Worm (Caenorhabditis elegans): ENCODE results near the gene lgc-43.

Gene lgc-43

DNA sequence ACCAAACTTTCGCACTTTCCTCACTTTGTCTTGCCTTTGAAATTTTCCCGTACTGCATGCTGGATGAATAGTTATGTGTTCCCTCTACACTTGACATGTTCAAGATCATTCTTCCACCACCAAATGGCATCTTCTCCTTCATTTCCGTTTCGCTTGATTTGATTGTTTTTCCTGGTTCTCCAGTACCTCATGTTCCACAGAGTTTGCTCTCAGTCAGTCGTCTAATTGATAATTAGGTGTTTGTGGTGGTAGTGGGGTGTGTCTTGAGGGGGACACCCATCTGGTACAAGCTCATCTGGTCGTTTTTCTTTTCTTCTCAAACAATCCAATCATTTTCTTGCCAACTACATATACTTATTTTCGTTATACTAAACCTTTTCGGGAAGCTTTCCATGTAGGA, 7.4 kb upstream of the lgc-43 start:
- TF ChIP-seq dao-5 (tag; optimal IDR thresholded peaks at IDR 0.05): no peak
- no peak for TF ChIP-seq him-1 (tag; optimal IDR thresholded peaks at IDR 0.05)
- TF ChIP-seq W03F9.2 (tag; optimal IDR thresholded peaks at IDR 0.05): no peak

ce11 chrIV:10573471-10573870, 5.0 kb upstream of the lgc-43 start:
- TF ChIP-seq him-1 (tag; optimal IDR thresholded peaks at IDR 0.05) (no peak), W03F9.2 (tag; optimal IDR thresholded peaks at IDR 0.05) (no peak), dao-5 (tag; optimal IDR thresholded peaks at IDR 0.05) (no peak)

ce11 chrIV:10574471-10574870, 4.0 kb upstream of the lgc-43 start:
- TF ChIP-seq W03F9.2 (tag; optimal IDR thresholded peaks at IDR 0.05) (no peak), him-1 (tag; optimal IDR thresholded peaks at IDR 0.05) (no peak), dao-5 (tag; optimal IDR thresholded peaks at IDR 0.05) (no peak)

- TF ChIP-seq dao-5 (tag; optimal IDR thresholded peaks at IDR 0.05) (no peak), him-1 (tag; optimal IDR thresholded peaks at IDR 0.05) (no peak), W03F9.2 (tag; optimal IDR thresholded peaks at IDR 0.05) (no peak)
These were observed 2.4 kb upstream of the lgc-43 start, which contains the start of gene efn-2 for ce11 chrIV:10576050-10576449. TSS of gene efn-2 (plus strand) at chrIV:10576350.

DNA sequence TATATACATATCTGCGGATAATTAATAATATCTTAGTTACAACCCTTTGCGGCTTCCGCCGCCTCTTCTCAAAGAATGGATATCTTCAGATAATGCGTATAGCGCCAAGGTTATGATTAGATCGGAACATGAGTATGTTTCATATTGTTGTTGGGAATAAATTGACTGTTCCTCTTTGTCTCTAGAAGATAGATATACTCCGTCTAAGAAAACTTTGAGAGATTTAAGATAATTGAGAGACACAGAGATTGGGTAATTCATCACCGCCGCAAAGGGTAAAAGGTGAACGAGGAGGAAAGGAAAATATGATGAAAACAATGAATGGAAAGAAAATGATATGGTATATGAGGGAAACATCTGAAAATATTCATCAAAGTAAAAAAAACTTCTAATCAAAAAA, 1.8 kb upstream of the lgc-43 start:
- TF ChIP-seq W03F9.2 (tag; optimal IDR thresholded peaks at IDR 0.05) (no peak), him-1 (tag; optimal IDR thresholded peaks at IDR 0.05) (no peak), dao-5 (tag; optimal IDR thresholded peaks at IDR 0.05) (no peak)

- no peak for TF ChIP-seq dao-5 (tag; optimal IDR thresholded peaks at IDR 0.05)
These were observed 867 bp upstream of the lgc-43 start for ce11 chrIV:10577600-10577999.

DNA sequence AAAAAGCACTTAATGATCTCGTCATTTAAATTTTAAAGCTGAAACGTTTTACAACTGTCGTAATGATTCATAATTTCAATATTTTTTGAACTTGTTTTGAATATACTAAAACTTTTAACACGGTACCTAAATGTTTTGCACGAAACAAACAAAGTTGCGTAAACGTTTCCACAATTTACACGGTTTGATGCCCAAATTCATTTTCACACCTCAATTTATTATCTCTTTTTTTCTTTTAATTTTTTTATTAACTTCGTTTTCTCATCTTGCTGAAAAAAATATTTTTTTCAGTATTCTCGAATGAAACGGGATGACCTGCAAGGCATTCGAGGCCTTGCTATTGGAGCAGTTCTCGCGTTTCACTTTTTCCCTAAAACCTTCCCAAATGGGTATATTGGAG, 5.8 kb downstream of the lgc-43 start, which contains the start of gene oac-8:
Gene oac-8, plus strand, starts transcription at position 301 of the 400 bp plus-strand sequence.
- TF ChIP-seq dao-5 (tag; optimal IDR thresholded peaks at IDR 0.05) (no peak), him-1 (tag; optimal IDR thresholded peaks at IDR 0.05) (no peak), W03F9.2 (tag; optimal IDR thresholded peaks at IDR 0.05) (no peak)

ce11 chrIV:10589072-10589471, 10.6 kb downstream of the lgc-43 start, which contains the start of gene C43F9.4:
TSS of gene C43F9.4 (minus strand) at chrIV:10589172.
- TF ChIP-seq W03F9.2 (tag; optimal IDR thresholded peaks at IDR 0.05) (no peak), him-1 (tag; optimal IDR thresholded peaks at IDR 0.05) (no peak), dao-5 (tag; optimal IDR thresholded peaks at IDR 0.05) (no peak)

ce11 chrIV:10590649-10591048, 12.2 kb downstream of the lgc-43 start, which contains the start of the genes C43F9.5 and nkb-2:
TSS of gene C43F9.5 (minus strand) at chrIV:10590749.
TSS of gene nkb-2 (plus strand) at chrIV:10590925.
- TF ChIP-seq W03F9.2 (tag; optimal IDR thresholded peaks at IDR 0.05): no peak
- TF ChIP-seq him-1 (tag; optimal IDR thresholded peaks at IDR 0.05): no peak
- TF ChIP-seq dao-5 (tag; optimal IDR thresholded peaks at IDR 0.05): no peak

ce11 chrIV:10593570-10593969, 15.1 kb downstream of the lgc-43 start, which contains the start of gene C43F9.7:
TSS of gene C43F9.7 (minus strand) at chrIV:10593670.
- TF ChIP-seq dao-5 (tag; optimal IDR thresholded peaks at IDR 0.05) (no peak), him-1 (tag; optimal IDR thresholded peaks at IDR 0.05) (no peak), W03F9.2 (tag; optimal IDR thresholded peaks at IDR 0.05) (no peak)

ce11 chrIV:10596505-10596904, 18.0 kb downstream of the lgc-43 start, which contains the start of gene C43F9.11:
TSS of gene C43F9.11 (plus strand) at chrIV:10596805.
- no peak for TF ChIP-seq him-1 (tag; optimal IDR thresholded peaks at IDR 0.05)
- TF ChIP-seq W03F9.2 (tag; optimal IDR thresholded peaks at IDR 0.05): no peak
- no peak for TF ChIP-seq dao-5 (tag; optimal IDR thresholded peaks at IDR 0.05)

DNA sequence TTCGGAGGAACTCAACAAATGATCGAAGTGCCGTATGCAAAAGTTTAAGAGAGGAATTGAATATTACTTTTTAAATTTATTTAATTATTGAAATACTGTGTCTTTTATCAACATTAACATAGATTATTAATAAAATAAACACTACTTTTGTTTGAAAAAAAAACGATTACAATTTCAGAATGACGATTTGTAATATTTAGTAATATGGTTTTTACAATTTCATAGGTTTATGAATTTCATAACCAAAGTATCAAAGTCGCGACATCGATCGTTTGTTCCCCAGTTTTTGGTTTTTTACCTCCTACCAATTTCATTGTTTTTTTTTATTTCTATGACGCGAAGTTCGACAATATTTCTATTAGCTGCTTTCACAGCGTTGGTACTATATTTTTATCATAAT, 21.5 kb downstream of the lgc-43 start, which contains the start of gene R09H10.1:
Gene R09H10.1, plus strand, starts transcription at position 301 of the 400 bp plus-strand sequence.
- no peak for TF ChIP-seq him-1 (tag; optimal IDR thresholded peaks at IDR 0.05)
- no peak for TF ChIP-seq dao-5 (tag; optimal IDR thresholded peaks at IDR 0.05)
- no peak for TF ChIP-seq W03F9.2 (tag; optimal IDR thresholded peaks at IDR 0.05)

DNA sequence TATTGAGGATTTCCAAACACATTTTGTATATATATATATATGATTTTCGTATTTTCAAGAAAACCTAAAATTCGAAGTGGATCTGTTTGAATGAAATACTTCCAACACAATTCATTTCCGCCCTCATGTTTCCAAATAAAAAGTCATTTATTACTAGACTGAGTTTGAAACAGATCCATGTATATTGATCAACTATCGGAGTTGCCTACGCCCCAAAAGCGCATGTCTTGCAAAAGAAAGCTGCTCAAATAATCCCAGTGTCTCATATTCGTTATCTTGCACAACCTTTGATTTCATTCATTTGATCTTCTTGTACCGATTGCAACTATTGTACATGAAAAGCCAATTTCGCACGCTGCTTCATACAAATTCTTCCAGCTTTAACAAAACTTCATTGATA, 24.2 kb downstream of the lgc-43 start, which contains the start of gene R09H10.2:
Gene R09H10.2, plus strand, starts transcription at position 301 of the 400 bp plus-strand sequence.
- no peak for TF ChIP-seq him-1 (tag; optimal IDR thresholded peaks at IDR 0.05)
- TF ChIP-seq dao-5 (tag; optimal IDR thresholded peaks at IDR 0.05): no peak
- TF ChIP-seq W03F9.2 (tag; optimal IDR thresholded peaks at IDR 0.05): no peak

- TF ChIP-seq W03F9.2 (tag; optimal IDR thresholded peaks at IDR 0.05) (no peak), dao-5 (tag; optimal IDR thresholded peaks at IDR 0.05) (no peak), him-1 (tag; optimal IDR thresholded peaks at IDR 0.05) (no peak)
These were observed 28.2 kb downstream of the lgc-43 start, which contains the start of gene R09H10.3 for ce11 chrIV:10606575-10607080. TSS of gene R09H10.3 (plus strand) at chrIV:10607030.

DNA sequence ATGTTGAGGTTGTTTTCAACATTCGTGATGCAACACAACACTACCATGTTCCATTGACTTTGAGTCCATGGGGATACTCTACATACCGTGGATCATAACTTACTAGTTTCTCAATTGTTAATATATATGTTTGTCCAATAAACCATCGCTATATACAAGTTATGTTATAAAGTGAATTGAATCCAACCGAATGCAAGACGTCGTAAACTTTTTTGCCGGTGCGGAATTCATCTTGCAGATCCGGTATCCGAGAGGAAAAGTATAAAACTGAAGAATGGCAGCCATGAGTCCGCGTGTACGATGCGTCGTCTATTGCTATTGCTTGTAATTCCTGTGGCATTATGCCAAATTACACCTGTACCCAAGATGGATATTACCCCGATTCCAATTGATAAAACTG, 29.8 kb downstream of the lgc-43 start, which contains the start of gene R09H10.6:
Gene R09H10.6, plus strand, starts transcription at position 301 of the 400 bp plus-strand sequence.
- TF ChIP-seq him-1 (tag; optimal IDR thresholded peaks at IDR 0.05): no peak
- no peak for TF ChIP-seq W03F9.2 (tag; optimal IDR thresholded peaks at IDR 0.05)
- TF ChIP-seq dao-5 (tag; optimal IDR thresholded peaks at IDR 0.05): no peak
